Worm (Caenorhabditis elegans): ENCODE results near the gene C27H6.8.

ce11 chrV:10006374-10006773 lies 18.8 kb upstream of the C27H6.8 start:
- TF ChIP-seq him-1 (tag; optimal IDR thresholded peaks at IDR 0.05): no peak
- TF ChIP-seq W03F9.2 (tag; optimal IDR thresholded peaks at IDR 0.05): no peak
